Worm (Caenorhabditis elegans) whole organism, late embryonic: Measurements from ENCODE around the gene D1005.4.

Source experiments
- K09A11.1 ChIP-seq: sonication (generic microtip); optimal IDR thresholded peaks from 2 replicates; lab custom pipeline; 2017; ENCODE audit warnings: antibody characterized with exemption, mild to moderate bottlenecking, missing genetic modification characterization, missing compliant biosample characterization; ENCODE audit not compliant: insufficient read depth
- T23F11.4 ChIP-seq: fragments of 200-800 bp; sonication (Bioruptor generic); optimal IDR thresholded peaks from 2 replicates; lab custom pipeline; 2018; ENCODE audit warnings: mild to moderate bottlenecking, missing genetic modification characterization, missing compliant biosample characterization
- ahr-1 ChIP-seq: sonication (generic microtip); optimal IDR thresholded peaks from 2 replicates; lab custom pipeline; 2016; ENCODE audit warnings: missing genetic modification characterization, missing compliant biosample characterization
- ceh-9 ChIP-seq: sonication (generic microtip); optimal IDR thresholded peaks from 2 replicates; lab custom pipeline; 2016; ENCODE audit warnings: mild to moderate bottlenecking, missing genetic modification characterization, inconsistent platforms, missing compliant biosample characterization
- nfya-1 ChIP-seq: sonication (generic microtip); optimal IDR thresholded peaks from 2 replicates; lab custom pipeline; 2017; ENCODE audit warnings: missing genetic modification characterization, mild to moderate bottlenecking, missing compliant biosample characterization, antibody characterized with exemption, moderate library complexity
- nhr-11 ChIP-seq: fragments of 150-350 bp; optimal IDR thresholded peaks from 2 replicates; lab custom pipeline; 2014; ENCODE audit warnings: missing biosample characterization, missing genetic modification characterization
- pha-2 ChIP-seq: sonication (generic microtip); optimal IDR thresholded peaks from 2 replicates; lab custom pipeline; 2017; ENCODE audit warnings: mild to moderate bottlenecking, missing genetic modification characterization, missing compliant biosample characterization
- pha-4 ChIP-seq: fragments of 150-350 bp; optimal IDR thresholded peaks from 2 replicates; lab custom pipeline; 2018; ENCODE audit warnings: missing biosample characterization, missing genetic modification reagents, missing genetic modification characterization
- syd-9 ChIP-seq: sonication (generic microtip); optimal IDR thresholded peaks from 2 replicates; lab custom pipeline; 2016; ENCODE audit warnings: mild to moderate bottlenecking, missing genetic modification characterization, moderate library complexity, missing compliant biosample characterization

ce11 chrX:1477932-1478331 lies 7.7 kb downstream of the D1005.4 start:
- no peak for TF ChIP-seq nhr-11
- TF ChIP-seq K09A11.1: no peak
- TF ChIP-seq T23F11.4: no peak
- TF ChIP-seq syd-9: no peak
- no peak for TF ChIP-seq pha-2 (tag; lab: Kevin White, UChicago)
- TF ChIP-seq nfya-1 (tag; lab: Kevin White, UChicago): no peak
- no peak for TF ChIP-seq ahr-1 (tag; lab: Kevin White, UChicago)
- TF ChIP-seq pha-4 (tag; lab: Kevin White, UChicago): no peak
- TF ChIP-seq ceh-9 (tag; lab: Kevin White, UChicago): no peak
